Worm (Caenorhabditis elegans): Measurements from ENCODE around the gene F43E2.6.

F43E2.6 gene

DNA sequence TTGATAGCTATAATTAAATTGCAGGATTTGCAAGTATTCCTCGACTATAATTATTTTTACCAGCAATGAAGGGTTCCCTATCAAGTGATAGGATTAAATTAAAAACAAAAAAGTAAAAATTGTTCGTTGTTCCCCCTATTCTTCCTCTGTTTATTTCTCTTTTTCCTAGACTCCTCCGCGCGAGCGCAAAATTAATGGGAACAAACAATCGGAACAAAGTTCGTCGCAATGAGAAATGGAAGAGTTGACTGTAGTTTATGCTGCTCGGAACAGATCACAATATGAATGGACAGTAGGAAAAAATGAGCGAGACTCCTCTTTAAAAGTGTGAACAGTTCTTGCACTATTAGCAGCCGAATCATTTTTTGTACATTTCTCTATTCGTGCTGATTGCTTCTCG lies 28.0 kb downstream of the F43E2.6 start:
- TF ChIP-seq pha-4 (GFP tag; IDR thresholded peaks at IDR 0.05): no peak
- TF ChIP-seq pha-4 (tag; optimal IDR thresholded peaks at IDR 0.05): peak; percentile 85
- TF ChIP-seq F37D6.2 (tag; optimal IDR thresholded peaks at IDR 0.05): no peak
- TF ChIP-seq mes-2 (tag; optimal IDR thresholded peaks at IDR 0.05; ENCODE audit: poor library complexity, severe bottlenecking): no peak
- no peak for TF ChIP-seq aha-1 (tag)
- no peak for TF ChIP-seq zip-11 (GFP tag; IDR thresholded peaks at IDR 0.05)
- peak; percentile 5 for TF ChIP-seq nhr-28 (tag; optimal IDR thresholded peaks at IDR 0.05)
- TF ChIP-seq hlh-11 (tag; optimal IDR thresholded peaks at IDR 0.05): no peak
- no peak for TF ChIP-seq mep-1 (tag; optimal IDR thresholded peaks at IDR 0.05)
- 0 out of 2 replicates have a peak, but pooled peaks have one; percentile 18 for TF ChIP-seq dmd-6 (GFP tag; IDR thresholded peaks at IDR 0.05)
- no peak for TF ChIP-seq rbr-2 (tag; optimal IDR thresholded peaks at IDR 0.05)
- TF ChIP-seq Y5F2A.4 (GFP tag; optimal IDR thresholded peaks at IDR 0.05): no peak

ce11 chrII:7338995-7339394 lies 29.7 kb downstream of the F43E2.6 start, which contains the start of gene nhr-21:
Gene nhr-21, plus strand, starts transcription at chrII:7339229.
- no peak for TF ChIP-seq ZK337.2 (GFP tag; IDR thresholded peaks at IDR 0.05)
- peak; percentile 79 for TF ChIP-seq hlh-30 (tag; optimal IDR thresholded peaks at IDR 0.05; ENCODE audit: insufficient read depth)
- TF ChIP-seq saeg-2 (GFP tag; IDR thresholded peaks at IDR 0.05): no peak
- no peak for TF ChIP-seq nhr-6 (tag; optimal IDR thresholded peaks at IDR 0.05)
- peak; percentile 42 for TF ChIP-seq nhr-11 (tag; optimal IDR thresholded peaks at IDR 0.05)
- TF ChIP-seq lin-15B (tag; optimal IDR thresholded peaks at IDR 0.05): no peak
- no peak for TF ChIP-seq F37D6.2 (tag; optimal IDR thresholded peaks at IDR 0.05)
- no peak for TF ChIP-seq set-16 (GFP tag; IDR thresholded peaks at IDR 0.05)
- TF ChIP-seq hlh-11 (tag; optimal IDR thresholded peaks at IDR 0.05): peak; percentile 70
- no peak for TF ChIP-seq mdt-29 (GFP tag; IDR thresholded peaks at IDR 0.05)
- no peak for TF ChIP-seq ceh-82 (tag; optimal IDR thresholded peaks at IDR 0.05)
- peak; percentile 17 for TF ChIP-seq mep-1 (tag; optimal IDR thresholded peaks at IDR 0.05)
- no peak for TF ChIP-seq rbr-2 (tag; optimal IDR thresholded peaks at IDR 0.05)
- no peak for TF ChIP-seq fos-1 (tag; optimal IDR thresholded peaks at IDR 0.05)
- TF ChIP-seq cey-2 (tag; optimal IDR thresholded peaks at IDR 0.05; ENCODE audit: borderline replicate concordance, insufficient read depth): peak; percentile 19
- peak; percentile 87 for TF ChIP-seq nhr-28 (tag; optimal IDR thresholded peaks at IDR 0.05)
- TF ChIP-seq nhr-25 (tag; optimal IDR thresholded peaks at IDR 0.05; ENCODE audit: borderline replicate concordance, insufficient read depth): peak; percentile 16
- no peak for TF ChIP-seq egl-43 (GFP tag; IDR thresholded peaks at IDR 0.05)
- TF ChIP-seq fkh-10 (GFP tag; optimal IDR thresholded peaks at IDR 0.05): no peak
- no peak for TF ChIP-seq daf-12 (tag; optimal IDR thresholded peaks at IDR 0.05)
- TF ChIP-seq lsy-2 (tag; optimal IDR thresholded peaks at IDR 0.05): peak in 1 of 2 experiments; percentile 52
- no peak for TF ChIP-seq gei-8 (GFP tag; optimal IDR thresholded peaks at IDR 0.05)
- TF ChIP-seq mes-2 (tag; optimal IDR thresholded peaks at IDR 0.05; ENCODE audit: poor library complexity, severe bottlenecking): no peak
- TF ChIP-seq hmg-1.1 (GFP tag; IDR thresholded peaks at IDR 0.05): no peak
- TF ChIP-seq F49E8.2 (tag; optimal IDR thresholded peaks at IDR 0.05; ENCODE audit: borderline replicate concordance): no peak
- TF ChIP-seq arid-1 (GFP tag; conservative IDR thresholded peaks at IDR 0.05): no peak
- TF ChIP-seq dmd-6 (GFP tag; IDR thresholded peaks at IDR 0.05): peak; percentile 57; the same call in 1 of the 2 replicates
- TF ChIP-seq lin-39 (tag; optimal IDR thresholded peaks at IDR 0.05): no peak
- TF ChIP-seq lin-13 (GFP tag; optimal IDR thresholded peaks at IDR 0.05): no peak
- no peak for TF ChIP-seq snpc-4 (tag; optimal IDR thresholded peaks at IDR 0.05)
- no peak for TF ChIP-seq ces-1 (GFP tag; optimal IDR thresholded peaks at IDR 0.05)
- TF ChIP-seq spr-1 (tag; optimal IDR thresholded peaks at IDR 0.05): no peak
- TF ChIP-seq spr-3 (GFP tag; optimal IDR thresholded peaks at IDR 0.05): no peak
- TF ChIP-seq nhr-76 (tag; optimal IDR thresholded peaks at IDR 0.05): no peak
- TF ChIP-seq mxl-2 (GFP tag; conservative IDR thresholded peaks at IDR 0.05): no peak
- TF ChIP-seq unc-39 (tag; optimal IDR thresholded peaks at IDR 0.05): no peak
- no peak for TF ChIP-seq zip-11 (GFP tag; IDR thresholded peaks at IDR 0.05)
- TF ChIP-seq T26A8.4 (GFP tag; IDR thresholded peaks at IDR 0.05): no peak
- no peak for TF ChIP-seq lin-29 (GFP tag; IDR thresholded peaks at IDR 0.05)
- TF ChIP-seq Y75B8A.6 (GFP tag; IDR thresholded peaks at IDR 0.05): no peak
- TF ChIP-seq dmd-9 (GFP tag; IDR thresholded peaks at IDR 0.05): no peak
- no peak for TF ChIP-seq duxl-1 (tag; optimal IDR thresholded peaks at IDR 0.05; ENCODE audit: poor library complexity)
- no peak for TF ChIP-seq nhr-10 (tag; optimal IDR thresholded peaks at IDR 0.05)
- TF ChIP-seq egl-27 (tag; optimal IDR thresholded peaks at IDR 0.05): no peak
- TF ChIP-seq zfp-2 (tag; optimal IDR thresholded peaks at IDR 0.05): no peak
